Fruit fly (Drosophila melanogaster) whole organism: ENCODE results near the gene CG5815.

Experiments
- CG8478 ChIP-seq: fragments of >200 bp; optimal IDR thresholded peaks from 2 replicates; lab custom pipeline; 2018; ENCODE audit warnings: inconsistent platforms
- psq ChIP-seq: fragments of >200 bp; optimal IDR thresholded peaks from 2 replicates; lab custom pipeline; 2017

dm6 chr3R:27133992-27134391 is 21.6 kb downstream of the CG5815 start:
- TF ChIP-seq psq (no peak), CG8478 (lab: Kevin White, UChicago) (no peak)
